Worm (Caenorhabditis elegans) whole organism, early embryonic: Measurements from ENCODE around the gene C14B1.2.

Experiments used
- B0310.2 ChIP-seq: sonication (generic microtip); optimal IDR thresholded peaks from 2 replicates; lab custom pipeline; 2016; ENCODE audit warnings: mild to moderate bottlenecking, missing genetic modification characterization, missing compliant biosample characterization
- hnd-1 ChIP-seq: sonication (generic microtip); optimal IDR thresholded peaks from 2 replicates; lab custom pipeline; 2016; ENCODE audit warnings: missing genetic modification characterization, missing compliant biosample characterization

DNA sequence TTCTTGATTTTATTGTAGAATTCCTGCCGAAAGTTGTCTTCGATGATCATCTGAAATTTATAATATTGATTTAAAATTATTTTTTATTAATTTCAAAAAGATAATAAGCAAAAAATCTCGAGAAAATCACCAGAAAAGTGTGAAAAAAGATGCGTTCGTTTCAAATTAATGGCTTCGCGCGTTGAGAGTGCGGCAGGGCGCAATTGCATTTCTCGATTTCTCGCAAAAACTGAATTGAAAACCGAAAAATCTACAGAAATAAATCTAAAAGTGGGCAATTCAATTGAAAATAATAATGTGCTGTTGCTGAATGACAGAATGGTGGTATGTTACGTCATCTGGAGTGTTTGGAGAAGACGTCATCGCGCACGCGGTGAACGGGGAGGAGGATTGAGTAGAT lies 32.9 kb downstream of the C14B1.2 start, which contains the start of gene evl-18:
- TF ChIP-seq B0310.2: no peak
- TF ChIP-seq hnd-1 (tag; lab: Kevin White, UChicago): no peak
